Worm (Caenorhabditis elegans): Measurements from ENCODE around the gene algn-14.

ce11 chrIV:3764012-3764549 is 39.1 kb downstream of the algn-14 start:
- TF ChIP-seq lin-15B (tag; optimal IDR thresholded peaks at IDR 0.05) (no peak), nhr-237 (tag; optimal IDR thresholded peaks at IDR 0.05) (no peak), nhr-77 (tag; optimal IDR thresholded peaks at IDR 0.05) (no peak), R02D3.7 (tag; optimal IDR thresholded peaks at IDR 0.05) (no peak), lin-39 (tag; optimal IDR thresholded peaks at IDR 0.05) (no peak), skn-1 (tag; optimal IDR thresholded peaks at IDR 0.05) (no peak)

Measured in whole organism, L3 larva.